Fruit fly (Drosophila melanogaster) Kc167 (cell line): ENCODE measurements around the gene CG10347.

Experiments used
- Myc ChIP-seq: fragments of >200 bp; optimal IDR thresholded peaks from 2 replicates; lab custom pipeline; 2017; ENCODE audit warnings: missing external identifiers
- h ChIP-seq: fragments of >200 bp; optimal IDR thresholded peaks from 3 replicates; lab custom pipeline; 2018; ENCODE audit warnings: missing external identifiers
- insv ChIP-seq: fragments of >200 bp; optimal IDR thresholded peaks from 3 replicates; lab custom pipeline; 2018; ENCODE audit warnings: missing external identifiers
- psq ChIP-seq: fragments of >200 bp; optimal IDR thresholded peaks from 2 replicates; lab custom pipeline; 2017; ENCODE audit warnings: missing external identifiers
- ttk ChIP-seq: sonication (Bioruptor generic); optimal IDR thresholded peaks from 2 replicates; lab custom pipeline; 2017; ENCODE audit warnings: missing external identifiers

DNA sequence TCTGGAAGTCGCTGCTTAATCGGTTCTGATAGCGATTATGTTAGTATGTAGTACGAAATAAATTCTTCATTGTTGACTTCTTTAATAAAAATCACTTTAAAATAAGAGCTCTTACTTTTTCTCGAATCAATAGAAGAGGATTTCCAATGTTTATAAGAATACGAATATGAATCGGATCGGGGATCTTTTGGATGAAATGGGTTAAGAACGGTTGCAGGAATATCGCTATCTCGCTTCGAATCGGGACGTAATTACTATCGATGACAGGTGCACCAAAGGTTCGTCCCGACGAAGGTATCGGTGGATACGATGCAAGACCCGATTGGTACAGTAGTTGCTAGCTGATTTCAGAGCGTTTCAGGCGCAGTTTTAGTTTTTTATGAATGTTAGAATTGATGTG, 38.9 kb upstream of the CG10347 start, which contains the start of gene wisp:
- TF ChIP-seq Myc (no peak), insv (lab: Kevin White, UChicago) (no peak), h (lab: Kevin White, UChicago) (no peak), psq (lab: Kevin White, UChicago) (no peak), ttk (lab: Kevin White, UChicago) (no peak)
